Worm (Caenorhabditis elegans) whole organism, mixed stage, embryonic: Measurements from ENCODE around the gene F47G3.1.

ENCODE experiments used
- cnd-1 ChIP-seq: fragments of 200-800 bp; sonication (Bioruptor generic); optimal IDR thresholded peaks from 2 replicates; lab custom pipeline; 2018; ENCODE audit warnings: mild to moderate bottlenecking, missing genetic modification characterization, missing compliant biosample characterization
- unc-39 ChIP-seq: fragments of 150-350 bp; optimal IDR thresholded peaks from 2 replicates; lab custom pipeline; 2014; ENCODE audit warnings: missing biosample characterization, missing genetic modification characterization
- ztf-11 ChIP-seq: fragments of 150-350 bp; optimal IDR thresholded peaks from 2 replicates; lab custom pipeline; 2014; ENCODE audit warnings: missing biosample characterization, missing genetic modification characterization

ce11 chrX:2372134-2372533 is 13.4 kb upstream of the F47G3.1 start:
- no peak for TF ChIP-seq unc-39 (tag; lab: Kevin White, UChicago)
- no peak for TF ChIP-seq ztf-11 (tag; lab: Kevin White, UChicago)
- TF ChIP-seq cnd-1 (tag; lab: Kevin White, UChicago): no peak
